ENCODE assay signal across 1 fruit fly cellular context in the genomic region with DNA sequence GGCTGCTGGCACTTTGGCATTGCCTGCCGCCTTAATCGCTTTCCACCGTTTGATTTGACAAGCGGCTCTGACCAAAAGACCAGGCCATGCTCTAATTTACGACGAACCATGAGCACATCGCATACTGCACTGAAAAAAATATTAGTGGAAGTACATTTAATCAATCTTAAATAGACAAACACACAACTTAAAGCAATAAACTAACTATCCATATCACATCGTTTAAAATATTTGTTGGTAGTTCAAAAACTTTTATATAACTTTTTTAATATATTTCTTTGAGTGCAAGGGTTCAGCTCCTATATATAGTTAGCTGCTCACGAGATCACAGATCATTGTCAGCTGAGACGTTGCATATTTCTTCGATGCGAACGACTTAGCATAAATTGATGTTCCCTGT.
TF ChIP-seq lines count a peak whose summit lies in the region.

No protein-coding gene starts in this region.

TF ChIP-seq in whole organism, embryonic, 481 proteins besides CTCF, POLR2A, EP300 and RAD21 (continued from another document):
- TF ChIP-seq sens (GFP tag; lab: Kevin White, UChicago) (peak; percentile 91), MBD-R2 (GFP tag; IDR thresholded peaks at IDR 0.05; lab: Robert Waterston, UW) (no peak; the same call in 1 of the 2 replicates), Sry-δ (GFP tag; optimal IDR thresholded peaks at IDR 0.05; lab: Kevin White, UChicago) (no peak), eyg (GFP tag; optimal IDR thresholded peaks at IDR 0.05; lab: Kevin White, UChicago) (no peak), YL-1 (GFP tag; optimal IDR thresholded peaks at IDR 0.05; lab: Kevin White, UChicago) (no peak), Hmr (GFP tag; optimal IDR thresholded peaks at IDR 0.05; lab: Kevin White, UChicago) (no peak), Sin3A (optimal IDR thresholded peaks at IDR 0.05; lab: Kevin White, UChicago) (no peak), CG11695 (GFP tag; IDR thresholded peaks at IDR 0.05; lab: Robert Waterston, UW) (peak; percentile 53; the same call in 2 of the 3 replicates), CG2875 (GFP tag; optimal IDR thresholded peaks at IDR 0.05; lab: Kevin White, UChicago) (peak; percentile 1), CG11093 (GFP tag; IDR thresholded peaks at IDR 0.05; lab: Robert Waterston, UW) (0 out of 3 replicates have a peak, but pooled peaks have one; percentile 34), fd102C (GFP tag; optimal IDR thresholded peaks at IDR 0.05; lab: Kevin White, UChicago) (no peak), schlank (tag; optimal IDR thresholded peaks at IDR 0.05; lab: Kevin White, UChicago) (no peak), CG4424 (GFP tag; optimal IDR thresholded peaks at IDR 0.05; lab: Kevin White, UChicago) (peak; percentile 62)
